Worm (Caenorhabditis elegans): Measurements from ENCODE around the gene nhr-201.

nhr-201 gene

DNA sequence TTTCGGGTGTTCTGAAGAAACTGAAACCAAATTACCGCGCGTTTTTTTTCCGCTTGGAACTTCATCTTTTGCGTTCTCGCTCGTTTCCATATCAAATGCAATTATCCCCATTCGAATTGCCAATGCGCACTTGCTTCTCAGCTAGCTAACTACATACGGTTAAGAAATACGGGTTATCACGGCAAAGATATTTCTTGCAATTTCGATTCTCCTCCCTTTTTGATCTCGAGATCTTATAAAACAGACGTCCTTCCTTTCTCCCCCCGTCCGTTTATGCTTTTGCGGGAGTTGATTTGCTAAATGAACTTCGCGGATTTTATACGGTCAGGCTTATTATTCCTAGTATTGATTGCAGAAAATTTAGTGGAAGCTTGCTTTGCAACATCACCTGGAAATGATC lies 35.8 kb upstream of the nhr-201 start, which contains the start of gene B0554.4:
Gene B0554.4, plus strand, starts transcription at position 301 of the 400 bp plus-strand sequence.
- TF ChIP-seq unc-62 (GFP tag; optimal IDR thresholded peaks at IDR 0.05 in 1 of 2) (peak in 1 of 2 experiments; percentile 75), unc-62 (tag; optimal IDR thresholded peaks at IDR 0.05) (no peak), arid-1 (GFP tag; conservative IDR thresholded peaks at IDR 0.05) (no peak)

- TF ChIP-seq lin-29 (GFP tag; IDR thresholded peaks at IDR 0.05) (no peak), snpc-4 (tag; optimal IDR thresholded peaks at IDR 0.05) (no peak), unc-62 (GFP tag; optimal IDR thresholded peaks at IDR 0.05 in 1 of 2) (peak in 1 of 2 experiments; percentile 94), unc-62 (tag; optimal IDR thresholded peaks at IDR 0.05) (no peak)
Measured at ce11 chrV:432991-433390, 31.6 kb upstream of the nhr-201 start.

DNA sequence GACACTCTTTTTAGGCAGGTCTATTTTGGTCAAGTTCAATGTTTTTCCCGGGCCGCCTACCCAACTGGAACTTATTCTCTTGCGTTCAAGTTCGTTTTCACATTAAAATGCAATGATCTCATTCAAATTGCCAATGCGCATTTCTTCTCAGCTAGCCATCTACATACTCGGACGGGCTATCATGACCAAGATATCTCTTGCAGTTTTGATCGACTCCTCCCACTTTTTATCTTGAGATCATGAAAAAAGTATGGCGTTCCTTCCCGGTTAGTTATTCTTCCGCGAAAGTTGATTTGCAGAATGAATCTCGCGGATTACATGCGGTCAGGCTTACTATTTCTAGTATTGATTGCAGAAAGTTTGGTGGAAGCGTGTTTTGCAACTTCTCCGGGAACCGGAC lies 30.7 kb upstream of the nhr-201 start, which contains the start of gene B0554.2:
Gene B0554.2, plus strand, starts transcription at position 301 of the 400 bp plus-strand sequence.
- TF ChIP-seq F26F4.8 (GFP tag; conservative IDR thresholded peaks at IDR 0.05) (no peak), nhr-48 (tag; optimal IDR thresholded peaks at IDR 0.05) (no peak), F49E8.2 (tag; optimal IDR thresholded peaks at IDR 0.05; ENCODE audit: borderline replicate concordance) (no peak), pqm-1 (tag; optimal IDR thresholded peaks at IDR 0.05) (no peak), ceh-32 (tag; optimal IDR thresholded peaks at IDR 0.05; ENCODE audit: poor library complexity) (no peak), vab-7 (GFP tag; IDR thresholded peaks at IDR 0.05) (no peak), skn-1 (tag; optimal IDR thresholded peaks at IDR 0.05) (no peak), Y105C5A.15 (GFP tag; IDR thresholded peaks at IDR 0.05) (no peak), unc-130 (GFP tag; optimal IDR thresholded peaks at IDR 0.05) (no peak), madf-9 (GFP tag; conservative IDR thresholded peaks at IDR 0.05) (no peak), ceh-28 (tag; optimal IDR thresholded peaks at IDR 0.05) (no peak), zip-11 (GFP tag; IDR thresholded peaks at IDR 0.05) (no peak)

DNA sequence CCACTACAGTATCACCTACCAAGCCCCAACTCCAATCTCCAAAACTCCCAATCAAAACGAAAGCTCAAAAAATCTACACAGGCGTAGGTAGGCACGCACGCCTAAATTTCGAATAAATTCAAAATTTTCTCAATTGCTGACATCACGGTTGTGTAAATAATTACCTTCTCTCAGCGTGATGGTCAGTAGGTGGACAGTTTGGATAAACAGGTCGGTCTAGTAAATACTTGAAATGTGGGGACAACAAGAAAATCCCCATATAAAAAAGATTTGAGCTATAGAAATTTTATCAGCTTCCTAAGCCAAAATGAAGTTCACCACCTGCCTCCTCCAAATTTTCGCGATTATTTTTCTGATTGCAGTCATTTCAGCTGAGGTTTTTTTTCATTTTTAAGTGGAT lies 26.5 kb upstream of the nhr-201 start, which contains the start of gene B0554.1:
Gene B0554.1, plus strand, starts transcription at position 301 of the 400 bp plus-strand sequence.
- TF ChIP-seq nhr-25 (tag; optimal IDR thresholded peaks at IDR 0.05; ENCODE audit: borderline replicate concordance, insufficient read depth), result no peak
- no peak for TF ChIP-seq ceh-62 (tag; optimal IDR thresholded peaks at IDR 0.05)
- no peak for TF ChIP-seq lin-13 (GFP tag; optimal IDR thresholded peaks at IDR 0.05)
- no peak for TF ChIP-seq ceh-32 (tag; optimal IDR thresholded peaks at IDR 0.05; ENCODE audit: poor library complexity)
- no peak for TF ChIP-seq nhr-102 (tag; optimal IDR thresholded peaks at IDR 0.05)
- TF ChIP-seq ceh-20 (GFP tag; IDR thresholded peaks at IDR 0.05), result no peak
- no peak for TF ChIP-seq unc-62 (GFP tag; optimal IDR thresholded peaks at IDR 0.05 in 1 of 2)
- no peak for TF ChIP-seq unc-62 (tag; optimal IDR thresholded peaks at IDR 0.05)
- TF ChIP-seq zag-1 (tag; optimal IDR thresholded peaks at IDR 0.05), result no peak
- no peak for TF ChIP-seq dve-1 (tag; optimal IDR thresholded peaks at IDR 0.05; ENCODE audit: insufficient read depth)
- TF ChIP-seq rbr-2 (tag; optimal IDR thresholded peaks at IDR 0.05), result no peak
- no peak for TF ChIP-seq daf-19 (GFP tag; conservative IDR thresholded peaks at IDR 0.05)
- no peak for TF ChIP-seq F44E2.7 (GFP tag; IDR thresholded peaks at IDR 0.05)
- TF ChIP-seq php-3 (GFP tag; IDR thresholded peaks at IDR 0.05), result no peak
- no peak for TF ChIP-seq aly-2 (tag; optimal IDR thresholded peaks at IDR 0.05)
- no peak for TF ChIP-seq dmd-9 (GFP tag; IDR thresholded peaks at IDR 0.05)
- no peak for TF ChIP-seq spr-3 (GFP tag; optimal IDR thresholded peaks at IDR 0.05)
- TF ChIP-seq ceh-44 (GFP tag; IDR thresholded peaks at IDR 0.05), result no peak
- no peak for TF ChIP-seq F26F4.8 (GFP tag; conservative IDR thresholded peaks at IDR 0.05)
- TF ChIP-seq hmg-1.1 (GFP tag; IDR thresholded peaks at IDR 0.05), result no peak

DNA sequence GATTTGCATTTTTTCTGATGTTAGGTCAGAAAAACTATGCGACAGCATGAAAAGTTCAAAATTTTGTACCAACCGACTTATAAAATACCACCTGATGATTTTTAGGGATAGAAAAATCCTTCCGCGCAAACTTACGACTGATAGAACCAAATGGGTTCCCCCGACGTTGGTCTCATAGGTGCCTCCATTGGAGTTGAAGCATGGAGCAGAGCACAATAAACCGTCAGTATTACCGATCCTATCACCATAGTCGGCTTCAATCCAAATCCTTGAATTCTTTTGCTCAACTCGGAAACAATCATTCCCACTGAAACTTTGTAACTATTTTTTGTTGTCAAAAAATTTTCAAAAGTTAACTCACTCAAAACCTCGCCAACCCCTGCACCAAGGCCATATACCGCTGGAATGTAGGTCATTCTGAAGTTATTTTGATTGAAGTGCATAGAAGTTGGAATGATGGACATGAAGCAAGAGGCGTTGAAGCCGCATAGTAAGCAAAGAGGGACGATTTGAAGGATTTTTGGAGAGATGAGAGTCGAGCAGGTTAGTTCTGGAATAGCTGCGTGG lies 25.4 kb upstream of the nhr-201 start:
- TF ChIP-seq unc-62 (GFP tag; optimal IDR thresholded peaks at IDR 0.05 in 1 of 2) (peak in 1 of 2 experiments; percentile 90), unc-62 (tag; optimal IDR thresholded peaks at IDR 0.05) (no peak), aha-1 (tag) (peak; percentile 92), ZK546.5 (tag; optimal IDR thresholded peaks at IDR 0.05) (no peak), hmg-1.1 (GFP tag; IDR thresholded peaks at IDR 0.05) (no peak), mdl-1 (tag; optimal IDR thresholded peaks at IDR 0.05) (no peak), duxl-1 (tag; optimal IDR thresholded peaks at IDR 0.05; ENCODE audit: poor library complexity) (no peak), lin-38 (GFP tag; IDR thresholded peaks at IDR 0.05) (no peak), aly-2 (tag; optimal IDR thresholded peaks at IDR 0.05) (no peak), lim-7 (GFP tag; IDR thresholded peaks at IDR 0.05) (no peak), mxl-2 (GFP tag; conservative IDR thresholded peaks at IDR 0.05) (no peak)
